Fruit fly (Drosophila melanogaster): ENCODE results near the gene EMC2B.

The EMC2B gene

dm6 chr3R:16980958-16981623 is 10.6 kb downstream of the EMC2B start (continued):
- TF ChIP-seq gfzf (GFP tag; optimal IDR thresholded peaks at IDR 0.05) (no peak), CG1602 (GFP tag; optimal IDR thresholded peaks at IDR 0.05) (no peak), Rfx (GFP tag; IDR thresholded peaks at IDR 0.05) (peak; percentile 35; the same call in 1 of the 2 replicates), schlank (tag; optimal IDR thresholded peaks at IDR 0.05) (peak; percentile 11), Hey (tag; optimal IDR thresholded peaks at IDR 0.05) (no peak), Pdp1 (GFP tag; optimal IDR thresholded peaks at IDR 0.05) (no peak), ci (GFP tag; IDR thresholded peaks at IDR 0.05) (no peak), HLH4C (GFP tag; IDR thresholded peaks at IDR 0.05; ENCODE audit: partially characterized antibody) (no peak), rib (GFP tag; IDR thresholded peaks at IDR 0.05) (peak; percentile 39; the same call in 1 of the 2 replicates), CG2678 (tag; optimal IDR thresholded peaks at IDR 0.05) (no peak), vvl (GFP tag; IDR thresholded peaks at IDR 0.05) (peak; percentile 33; the same call in 1 of the 2 replicates), salm (tag; optimal IDR thresholded peaks at IDR 0.05) (no peak), Opbp (GFP tag; IDR thresholded peaks at IDR 0.05; ENCODE audit: partially characterized antibody) (no peak), CG2120 (GFP tag; optimal IDR thresholded peaks at IDR 0.05) (peak; percentile 3), Hmr (GFP tag; optimal IDR thresholded peaks at IDR 0.05) (no peak), sd (tag; optimal IDR thresholded peaks at IDR 0.05) (peak; percentile 63), CG4282 (GFP tag; optimal IDR thresholded peaks at IDR 0.05) (no peak), CG6813 (GFP tag; optimal IDR thresholded peaks at IDR 0.05) (peak; percentile 7), CG10979 (tag; optimal IDR thresholded peaks at IDR 0.05) (no peak), row (GFP tag; IDR thresholded peaks at IDR 0.05) (no peak; the same call in 2 of the 3 replicates), CG15011 (GFP tag; optimal IDR thresholded peaks at IDR 0.05) (peak; percentile 20), cwo (GFP tag; optimal IDR thresholded peaks at IDR 0.05) (peak; percentile 96), CG10431 (GFP tag; optimal IDR thresholded peaks at IDR 0.05) (no peak), CG18599 (GFP tag; optimal IDR thresholded peaks at IDR 0.05) (peak; percentile 21), CG7271 (tag; optimal IDR thresholded peaks at IDR 0.05) (no peak), CG30431 (GFP tag; optimal IDR thresholded peaks at IDR 0.05) (no peak), CG10209 (GFP tag; optimal IDR thresholded peaks at IDR 0.05) (peak; percentile 24), Med (GFP tag) (peak; percentile 69), grn (GFP tag; optimal IDR thresholded peaks at IDR 0.05) (peak; percentile 12), CG14441 (GFP tag; IDR thresholded peaks at IDR 0.05) (no peak), CG4424 (GFP tag; optimal IDR thresholded peaks at IDR 0.05) (no peak), twi (tag; optimal IDR thresholded peaks at IDR 0.05) (peak; percentile 73), CG8281 (tag; optimal IDR thresholded peaks at IDR 0.05) (no peak), Scr (GFP tag; IDR thresholded peaks at IDR 0.05; ENCODE audit: partially characterized antibody) (no peak), bigmax (GFP tag; optimal IDR thresholded peaks at IDR 0.05) (no peak), Optix (GFP tag; IDR thresholded peaks at IDR 0.05) (no peak), CG32772 (GFP tag; IDR thresholded peaks at IDR 0.05) (no peak), CG4707 (GFP tag; optimal IDR thresholded peaks at IDR 0.05) (no peak), ranshi (GFP tag; IDR thresholded peaks at IDR 0.05) (no peak), NFAT (GFP tag; IDR thresholded peaks at IDR 0.05) (peak; percentile 33; the same call in 1 of the 2 replicates), kay (GFP tag; optimal IDR thresholded peaks at IDR 0.05) (no peak), crol (GFP tag; IDR thresholded peaks at IDR 0.05) (no peak), Sox102F (GFP tag; optimal IDR thresholded peaks at IDR 0.05) (no peak), CG12744 (GFP tag; optimal IDR thresholded peaks at IDR 0.05) (peak; percentile 23), CG14667 (GFP tag; IDR thresholded peaks at IDR 0.05) (no peak), CG6689 (GFP tag; IDR thresholded peaks at IDR 0.05) (no peak), slp2 (GFP tag; optimal IDR thresholded peaks at IDR 0.05) (no peak), Hsf (GFP tag; optimal IDR thresholded peaks at IDR 0.05) (no peak), CG17568 (GFP tag; optimal IDR thresholded peaks at IDR 0.05) (no peak)
